Fruit fly (Drosophila melanogaster) whole organism, embryonic: ENCODE data around the gene CG13407.

Experiments used
- Blimp-1 ChIP-seq: fragments of 200-800 bp; sonication (Bioruptor generic); optimal IDR thresholded peaks from 3 replicates; lab custom pipeline; 2018; ENCODE audit warnings: missing biosample characterization, missing genetic modification characterization, mild to moderate bottlenecking, moderate library complexity, missing genetic modification reagents
- CG11085 ChIP-seq: fragments of 200-800 bp; sonication (Bioruptor generic); IDR thresholded peaks from 2 replicates; pipeline ENCODE4 v1.3.6; 2022; ENCODE audit warnings: missing biosample characterization, missing genetic modification characterization
- CG11695 ChIP-seq: fragments of 200-800 bp; sonication (Bioruptor generic); IDR thresholded peaks from 3 replicates; pipeline ENCODE4 v1.3.6; 2022; ENCODE audit warnings: missing biosample characterization, missing genetic modification characterization
- CG13123 ChIP-seq: fragments of 200-800 bp; sonication (Bioruptor generic); optimal IDR thresholded peaks from 2 replicates; lab custom pipeline; 2016; ENCODE audit warnings: missing biosample characterization, missing genetic modification characterization
- CG15479 ChIP-seq: fragments of 200-800 bp; sonication (Bioruptor generic); optimal IDR thresholded peaks from 3 replicates; lab custom pipeline; 2019; ENCODE audit warnings: missing biosample characterization, mild to moderate bottlenecking, missing genetic modification characterization, moderate library complexity
- CG17385 ChIP-seq: fragments of 200-800 bp; sonication (Bioruptor generic); optimal IDR thresholded peaks from 3 replicates; lab custom pipeline; 2018; ENCODE audit warnings: missing biosample characterization, mild to moderate bottlenecking, missing genetic modification characterization
- CG17802 ChIP-seq: fragments of 200-800 bp; sonication (Bioruptor generic); optimal IDR thresholded peaks from 2 replicates; lab custom pipeline; 2018; ENCODE audit warnings: missing biosample characterization, mild to moderate bottlenecking, missing genetic modification characterization, moderate library complexity
- CG2120 ChIP-seq: fragments of 200-800 bp; sonication (Bioruptor generic); optimal IDR thresholded peaks from 3 replicates; lab custom pipeline; 2016; ENCODE audit warnings: missing biosample characterization, missing genetic modification characterization
- CG34376 ChIP-seq: fragments of 200-800 bp; sonication (Bioruptor generic); optimal IDR thresholded peaks from 2 replicates; lab custom pipeline; 2018; ENCODE audit warnings: missing biosample characterization, mild to moderate bottlenecking, missing genetic modification characterization
- CG3838 ChIP-seq: fragments of 200-800 bp; sonication (Bioruptor generic); optimal IDR thresholded peaks from 3 replicates; lab custom pipeline; 2016; ENCODE audit warnings: missing biosample characterization, missing genetic modification characterization
- CG4360 ChIP-seq: fragments of 200-800 bp; sonication (Bioruptor generic); IDR thresholded peaks from 2 replicates; pipeline ENCODE4 v1.3.6; 2022; ENCODE audit warnings: missing biosample characterization, missing genetic modification characterization
- CG6254 ChIP-seq: fragments of 200-800 bp; sonication (Bioruptor generic); optimal IDR thresholded peaks from 3 replicates; lab custom pipeline; 2017; ENCODE audit warnings: mild to moderate bottlenecking, missing biosample characterization, missing genetic modification reagents, missing genetic modification characterization
- CG6683 ChIP-seq: fragments of 200-800 bp; sonication (Bioruptor generic); optimal IDR thresholded peaks from 2 replicates; lab custom pipeline; 2017; ENCODE audit warnings: missing biosample characterization, mild to moderate bottlenecking, missing genetic modification characterization, missing genetic modification reagents
- CG7928 ChIP-seq: fragments of 200-800 bp; sonication (Bioruptor generic); optimal IDR thresholded peaks from 2 replicates; lab custom pipeline; 2017; ENCODE audit warnings: missing biosample characterization, mild to moderate bottlenecking, missing genetic modification characterization
- D19A ChIP-seq: fragments of 200-800 bp; optimal IDR thresholded peaks from 3 replicates; lab custom pipeline; 2019; ENCODE audit warnings: missing biosample characterization, mild to moderate bottlenecking, missing genetic modification characterization, moderate library complexity
- Dek ChIP-seq: fragments of 200-800 bp; sonication (Bioruptor generic); optimal IDR thresholded peaks from 3 replicates; lab custom pipeline; 2019; ENCODE audit warnings: missing biosample characterization, mild to moderate bottlenecking, missing genetic modification characterization, moderate library complexity
- Dip2 ChIP-seq: fragments of 200-800 bp; sonication (Bioruptor generic); IDR thresholded peaks from 2 replicates; pipeline ENCODE4 v1.3.6; 2022; ENCODE audit warnings: missing biosample characterization, missing genetic modification characterization
- Dip3 ChIP-seq: fragments of 200-800 bp; sonication (Bioruptor generic); optimal IDR thresholded peaks from 3 replicates; lab custom pipeline; 2016; ENCODE audit warnings: missing biosample characterization, missing genetic modification characterization
- Ets97D ChIP-seq: fragments of 200-800 bp; sonication (Bioruptor generic); optimal IDR thresholded peaks from 3 replicates; lab custom pipeline; 2016; ENCODE audit warnings: missing biosample characterization, missing genetic modification characterization
- Fer3 ChIP-seq: fragments of 200-800 bp; sonication (Bioruptor generic); optimal IDR thresholded peaks from 2 replicates; lab custom pipeline; 2018; ENCODE audit warnings: missing biosample characterization, mild to moderate bottlenecking, missing genetic modification characterization, moderate library complexity
- HLH3B ChIP-seq: fragments of 200-800 bp; sonication (Bioruptor generic); IDR thresholded peaks from 2 replicates; pipeline ENCODE4 v1.3.6; 2022; ENCODE audit warnings: missing biosample characterization, missing genetic modification characterization
- HmgZ ChIP-seq: fragments of 200-800 bp; sonication (Bioruptor generic); optimal IDR thresholded peaks from 2 replicates; lab custom pipeline; 2018; ENCODE audit warnings: missing biosample characterization, mild to moderate bottlenecking, missing genetic modification characterization
- Mad ChIP-seq: fragments of 200-800 bp; sonication (Bioruptor generic); optimal IDR thresholded peaks from 2 replicates; lab custom pipeline; 2016; ENCODE audit warnings: missing biosample characterization, missing genetic modification characterization
- NFAT ChIP-seq: fragments of 200-800 bp; sonication (Bioruptor generic); IDR thresholded peaks from 2 replicates; pipeline ENCODE4 v1.3.6; 2022; ENCODE audit warnings: missing biosample characterization, missing genetic modification characterization
- Neu2 ChIP-seq: fragments of 200-800 bp; sonication (Bioruptor generic); optimal IDR thresholded peaks from 3 replicates; lab custom pipeline; 2016; ENCODE audit warnings: missing biosample characterization, missing genetic modification characterization, borderline replicate concordance
- Rx ChIP-seq: fragments of 200-800 bp; sonication (Bioruptor generic); IDR thresholded peaks from 2 replicates; pipeline ENCODE4 v1.3.6; 2022; ENCODE audit warnings: missing biosample characterization, missing genetic modification characterization
- al ChIP-seq: fragments of 200-800 bp; sonication (Bioruptor generic); IDR thresholded peaks from 2 replicates; pipeline ENCODE4 v1.3.6; 2022; ENCODE audit warnings: missing biosample characterization, missing genetic modification characterization
- ap ChIP-seq: fragments of 200-800 bp; sonication (Bioruptor generic); IDR thresholded peaks from 2 replicates; pipeline ENCODE4 v1.3.6; 2022; ENCODE audit warnings: missing biosample characterization, missing genetic modification characterization
- bsh ChIP-seq, 2 experiments: fragments of 200-800 bp; sonication (Bioruptor generic); optimal IDR thresholded peaks; 2 replicates each; lab custom pipeline; 2017 to 2018; ENCODE audit warnings: mild to moderate bottlenecking in 2 of 2, missing biosample characterization in 2 of 2, missing genetic modification characterization in 2 of 2, moderate library complexity in 1 of 2
- chif ChIP-seq, 2 experiments: fragments of 200-800 bp; sonication (Bioruptor generic); optimal IDR thresholded peaks; 3 replicates each; lab custom pipeline; 2016; ENCODE audit warnings: missing biosample characterization in 2 of 2, missing genetic modification characterization in 2 of 2
- da ChIP-seq: fragments of 200-800 bp; sonication (Bioruptor generic); optimal IDR thresholded peaks from 2 replicates; lab custom pipeline; 2016; ENCODE audit warnings: missing biosample characterization, missing genetic modification characterization
- dysf ChIP-seq: fragments of 200-800 bp; sonication (Bioruptor generic); IDR thresholded peaks from 3 replicates; pipeline ENCODE4 v1.3.6; 2022; ENCODE audit warnings: missing biosample characterization, missing genetic modification characterization
- gfzf ChIP-seq: fragments of 200-800 bp; sonication (Bioruptor generic); optimal IDR thresholded peaks from 2 replicates; lab custom pipeline; 2016; ENCODE audit warnings: missing biosample characterization, mild to moderate bottlenecking, missing genetic modification characterization, moderate library complexity
- luna ChIP-seq: fragments of 200-800 bp; sonication (Bioruptor generic); optimal IDR thresholded peaks from 2 replicates; lab custom pipeline; 2016; ENCODE audit warnings: missing biosample characterization, missing genetic modification characterization
- row ChIP-seq: fragments of 200-800 bp; sonication (Bioruptor generic); IDR thresholded peaks from 3 replicates; pipeline ENCODE4 v1.3.6; 2022; ENCODE audit warnings: missing biosample characterization, missing genetic modification characterization
- run ChIP-seq: fragments of 200-800 bp; sonication (Bioruptor generic); optimal IDR thresholded peaks from 3 replicates; lab custom pipeline; 2018; ENCODE audit warnings: missing biosample characterization, mild to moderate bottlenecking, missing genetic modification characterization
- sisA ChIP-seq: fragments of 200-800 bp; sonication (Bioruptor generic); IDR thresholded peaks from 2 replicates; pipeline ENCODE4 v1.3.6; 2022; ENCODE audit warnings: missing biosample characterization, missing genetic modification characterization
- so ChIP-seq: fragments of 200-800 bp; sonication (Bioruptor generic); IDR thresholded peaks from 3 replicates; pipeline ENCODE4 v1.3.6; 2022; ENCODE audit warnings: missing biosample characterization, missing genetic modification characterization
- twi ChIP-seq: fragments of 200-800 bp; optimal IDR thresholded peaks from 2 replicates; lab custom pipeline; 2019; ENCODE audit warnings: missing biosample characterization, mild to moderate bottlenecking, missing genetic modification characterization, moderate library complexity
- vfl ChIP-seq: fragments of 200-800 bp; sonication (Bioruptor generic); optimal IDR thresholded peaks from 2 replicates; lab custom pipeline; 2016; ENCODE audit warnings: missing biosample characterization, missing genetic modification characterization
- wek ChIP-seq: fragments of 200-800 bp; sonication (Bioruptor generic); optimal IDR thresholded peaks from 3 replicates; lab custom pipeline; 2018; ENCODE audit warnings: missing biosample characterization, mild to moderate bottlenecking, missing genetic modification characterization, moderate library complexity
- z ChIP-seq: fragments of 200-800 bp; sonication (Bioruptor generic); IDR thresholded peaks from 3 replicates; pipeline ENCODE4 v1.3.6; 2022; ENCODE audit warnings: missing biosample characterization, missing genetic modification characterization
- zf30C ChIP-seq: fragments of 200-800 bp; sonication (Bioruptor generic); optimal IDR thresholded peaks from 3 replicates; lab custom pipeline; 2018; ENCODE audit warnings: missing biosample characterization, mild to moderate bottlenecking, missing genetic modification characterization
- zfh2 ChIP-seq: fragments of 200-800 bp; sonication (Bioruptor generic); optimal IDR thresholded peaks from 2 replicates; lab custom pipeline; 2016; ENCODE audit warnings: missing biosample characterization, missing genetic modification characterization

The CG13407 gene

dm6 chr3R:22150433-22150832 is 47.2 kb downstream of the CG13407 start (continued):
- TF ChIP-seq bsh (GFP tag; optimal IDR thresholded peaks at IDR 0.05; lab: Kevin White, UChicago) (peak in 1 of 2 experiments; percentile 11), CG2120 (GFP tag; lab: Kevin White, UChicago) (no peak), CG11085 (GFP tag; lab: Robert Waterston, UW) (no peak), chif (GFP tag; optimal IDR thresholded peaks at IDR 0.05; lab: Kevin White, UChicago) (peak in 1 of 2 experiments; percentile 11), CG15479 (GFP tag; lab: Kevin White, UChicago) (no peak), CG17385 (GFP tag; lab: Kevin White, UChicago) (no peak), zf30C (GFP tag; lab: Kevin White, UChicago) (no peak), dysf (GFP tag; lab: Robert Waterston, UW) (0 out of 3 replicates have a peak, but pooled peaks have one; percentile 4), NFAT (GFP tag; lab: Robert Waterston, UW) (no peak), Dek (tag; lab: Kevin White, UChicago) (no peak), HLH3B (GFP tag; lab: Robert Waterston, UW) (0 out of 2 replicates have a peak, but pooled peaks have one; percentile 6), CG3838 (GFP tag; lab: Kevin White, UChicago) (no peak), CG4360 (GFP tag; lab: Robert Waterston, UW) (no peak), Rx (0 out of 2 replicates have a peak, but pooled peaks have one; percentile 10), al (GFP tag; lab: Robert Waterston, UW) (no peak), twi (tag; lab: Kevin White, UChicago) (no peak), CG11695 (GFP tag; lab: Robert Waterston, UW) (no peak), z (GFP tag; lab: Robert Waterston, UW) (peak; percentile 77; the same call in 2 of the 3 replicates), ap (GFP tag; lab: Robert Waterston, UW) (no peak), so (0 out of 3 replicates have a peak, but pooled peaks have one; percentile 36), CG7928 (no peak), CG6254 (GFP tag; lab: Kevin White, UChicago) (no peak), luna (GFP tag; lab: Kevin White, UChicago) (no peak), wek (no peak), row (GFP tag; lab: Robert Waterston, UW) (no peak), Dip2 (GFP tag; lab: Robert Waterston, UW) (no peak), CG17802 (tag; lab: Kevin White, UChicago) (no peak), zfh2 (GFP tag; lab: Kevin White, UChicago) (no peak), CG13123 (GFP tag; lab: Kevin White, UChicago) (no peak), Fer3 (tag; lab: Kevin White, UChicago) (no peak), vfl (GFP tag; lab: Kevin White, UChicago) (no peak), da (GFP tag; lab: Kevin White, UChicago) (no peak), gfzf (no peak), Ets97D (GFP tag; lab: Kevin White, UChicago) (no peak), Blimp-1 (GFP tag; lab: Kevin White, UChicago) (no peak), run (tag; lab: Kevin White, UChicago) (no peak), CG34376 (no peak), Dip3 (GFP tag; lab: Kevin White, UChicago) (no peak), HmgZ (tag; lab: Kevin White, UChicago) (no peak), Mad (GFP tag; lab: Kevin White, UChicago) (no peak), sisA (0 out of 2 replicates have a peak, but pooled peaks have one; percentile 31), Neu2 (GFP tag; lab: Kevin White, UChicago) (no peak), D19A (tag; lab: Kevin White, UChicago) (no peak), CG6683 (no peak)
